Fruit fly (Drosophila melanogaster) whole organism, embryonic: ENCODE measurements around the gene CG3009.

Experiments
- Atf-2 ChIP-seq: fragments of 200-800 bp; sonication (Bioruptor generic); optimal IDR thresholded peaks from 2 replicates; lab custom pipeline; 2016; ENCODE audit warnings: missing biosample characterization, missing genetic modification characterization
- Atf6 ChIP-seq: fragments of 200-800 bp; sonication (Bioruptor generic); IDR thresholded peaks from 2 replicates; pipeline ENCODE4 v1.3.6; 2022; ENCODE audit warnings: missing biosample characterization, missing genetic modification characterization
- CG11560 ChIP-seq: fragments of 200-800 bp; sonication (Bioruptor generic); IDR thresholded peaks from 3 replicates; pipeline ENCODE4 v1.3.6; 2022; ENCODE audit warnings: missing biosample characterization, missing genetic modification characterization
- CG13894 ChIP-seq: fragments of 200-800 bp; sonication (Bioruptor generic); optimal IDR thresholded peaks from 3 replicates; lab custom pipeline; 2018; ENCODE audit warnings: missing biosample characterization, mild to moderate bottlenecking, missing genetic modification characterization, moderate library complexity
- CG1602 ChIP-seq: fragments of 200-800 bp; sonication (Bioruptor generic); optimal IDR thresholded peaks from 3 replicates; lab custom pipeline; 2016; ENCODE audit warnings: missing biosample characterization, missing genetic modification characterization
- CG2116 ChIP-seq: fragments of 200-800 bp; sonication (Bioruptor generic); optimal IDR thresholded peaks from 3 replicates; lab custom pipeline; 2018; ENCODE audit warnings: missing biosample characterization, mild to moderate bottlenecking, missing genetic modification characterization
- CG33213 ChIP-seq: fragments of 200-800 bp; sonication (Bioruptor generic); optimal IDR thresholded peaks from 3 replicates; lab custom pipeline; 2016; ENCODE audit warnings: missing biosample characterization, missing genetic modification characterization
- CG3838 ChIP-seq: fragments of 200-800 bp; sonication (Bioruptor generic); optimal IDR thresholded peaks from 3 replicates; lab custom pipeline; 2016; ENCODE audit warnings: missing biosample characterization, missing genetic modification characterization
- CG3995 ChIP-seq: fragments of 200-800 bp; sonication (Bioruptor generic); optimal IDR thresholded peaks from 3 replicates; lab custom pipeline; 2016; ENCODE audit warnings: missing biosample characterization, missing genetic modification characterization
- CG4854 ChIP-seq: fragments of 200-800 bp; sonication (Bioruptor generic); optimal IDR thresholded peaks from 2 replicates; lab custom pipeline; 2016; ENCODE audit warnings: missing biosample characterization, missing genetic modification characterization, inconsistent platforms
- CG5245 ChIP-seq: fragments of 200-800 bp; sonication (Bioruptor generic); optimal IDR thresholded peaks from 3 replicates; lab custom pipeline; 2016; ENCODE audit warnings: missing biosample characterization, missing genetic modification characterization
- CG6683 ChIP-seq: fragments of 200-800 bp; sonication (Bioruptor generic); optimal IDR thresholded peaks from 2 replicates; lab custom pipeline; 2017; ENCODE audit warnings: missing biosample characterization, mild to moderate bottlenecking, missing genetic modification characterization, missing genetic modification reagents
- Dp ChIP-seq: fragments of 200-800 bp; sonication (Bioruptor generic); optimal IDR thresholded peaks from 2 replicates; lab custom pipeline; 2018; ENCODE audit warnings: missing biosample characterization, mild to moderate bottlenecking, missing genetic modification characterization, moderate library complexity
- E2f2 ChIP-seq: fragments of 200-800 bp; sonication (Bioruptor generic); IDR thresholded peaks from 2 replicates; pipeline ENCODE4 v1.3.6; 2022; ENCODE audit warnings: missing biosample characterization, missing genetic modification characterization
- ERR ChIP-seq: fragments of 200-800 bp; sonication (Bioruptor generic); optimal IDR thresholded peaks from 2 replicates; lab custom pipeline; 2016; ENCODE audit warnings: missing biosample characterization, missing genetic modification characterization
- Elba2 ChIP-seq: fragments of 200-800 bp; sonication (Bioruptor generic); optimal IDR thresholded peaks from 3 replicates; lab custom pipeline; 2016; ENCODE audit warnings: missing biosample characterization, missing genetic modification characterization
- Med ChIP-seq: fragments of 200-800 bp; sonication (Bioruptor generic); peaks from one replicate; lab custom pipeline; 2016; ENCODE audit warnings: missing biosample characterization, missing genetic modification characterization, mild to moderate bottlenecking, inconsistent platforms, moderate library complexity
- NC2β ChIP-seq: fragments of 200-800 bp; sonication (Bioruptor generic); optimal IDR thresholded peaks from 2 replicates; lab custom pipeline; 2016; ENCODE audit warnings: missing biosample characterization, missing genetic modification characterization
- Nf-YC ChIP-seq: fragments of 200-800 bp; optimal IDR thresholded peaks from 3 replicates; lab custom pipeline; 2019; ENCODE audit warnings: missing biosample characterization, mild to moderate bottlenecking, missing genetic modification characterization, moderate library complexity
- Pdp1 ChIP-seq, 2 experiments: fragments of 200-800 bp; sonication (Bioruptor generic); optimal IDR thresholded peaks; 3 replicates each; lab custom pipeline; 2016; ENCODE audit warnings: missing biosample characterization in 2 of 2, missing genetic modification characterization in 2 of 2, mild to moderate bottlenecking in 1 of 2, moderate library complexity in 1 of 2
- Sox100B ChIP-seq: fragments of 200-800 bp; sonication (Bioruptor generic); optimal IDR thresholded peaks from 3 replicates; lab custom pipeline; 2018; ENCODE audit warnings: missing biosample characterization, mild to moderate bottlenecking, missing genetic modification characterization
- Trl ChIP-seq, 3 experiments: fragments of >200 bp in 2 of 3; fragments of 200-800 bp in 1 of 3; sonication (Bioruptor generic) in 1 of 3; optimal IDR thresholded peaks; 2 replicates in 1 of 3; 3 replicates in 2 of 3; lab custom pipeline; 2016 to 2017; ENCODE audit warnings: missing biosample characterization in 1 of 3, missing genetic modification characterization in 1 of 3
- Vsx1 ChIP-seq: fragments of 200-800 bp; sonication (Bioruptor generic); optimal IDR thresholded peaks from 2 replicates; lab custom pipeline; 2017; ENCODE audit warnings: missing biosample characterization, mild to moderate bottlenecking, missing genetic modification characterization, missing genetic modification reagents
- ab ChIP-seq: fragments of 200-800 bp; sonication (Bioruptor generic); optimal IDR thresholded peaks from 2 replicates; lab custom pipeline; 2016; ENCODE audit warnings: missing biosample characterization, missing genetic modification characterization
- ac ChIP-seq: fragments of 200-800 bp; sonication (Bioruptor generic); optimal IDR thresholded peaks from 3 replicates; lab custom pipeline; 2017; ENCODE audit warnings: missing biosample characterization, mild to moderate bottlenecking, missing genetic modification characterization
- ase ChIP-seq: fragments of 200-800 bp; sonication (Bioruptor generic); IDR thresholded peaks from 3 replicates; pipeline ENCODE4 v1.3.6; 2022; ENCODE audit warnings: missing biosample characterization, missing genetic modification characterization
- cg ChIP-seq: fragments of 200-800 bp; sonication (Bioruptor generic); optimal IDR thresholded peaks from 3 replicates; lab custom pipeline; 2019; ENCODE audit warnings: missing biosample characterization, mild to moderate bottlenecking, missing genetic modification characterization, moderate library complexity
- crol ChIP-seq: fragments of 200-800 bp; sonication (Bioruptor generic); IDR thresholded peaks from 2 replicates; pipeline ENCODE4 v1.3.6; 2022; ENCODE audit warnings: missing biosample characterization, missing genetic modification characterization
- cwo ChIP-seq: fragments of 200-800 bp; sonication (Bioruptor generic); optimal IDR thresholded peaks from 3 replicates; lab custom pipeline; 2017; ENCODE audit warnings: missing biosample characterization, missing genetic modification characterization, mild to moderate bottlenecking, moderate library complexity, missing genetic modification reagents
- dmrt99B ChIP-seq: fragments of 200-800 bp; sonication (Bioruptor generic); optimal IDR thresholded peaks from 2 replicates; lab custom pipeline; 2018; ENCODE audit warnings: missing biosample characterization, mild to moderate bottlenecking, missing genetic modification characterization, moderate library complexity
- emc ChIP-seq: fragments of 200-800 bp; sonication (Bioruptor generic); optimal IDR thresholded peaks from 2 replicates; lab custom pipeline; 2016; ENCODE audit warnings: missing biosample characterization, missing genetic modification characterization
- eve ChIP-seq, 2 experiments: fragments of >200 bp; optimal IDR thresholded peaks; 2 replicates each; lab custom pipeline; 2017; ENCODE audit warnings: missing biosample characterization in 2 of 2, missing genetic modification characterization in 2 of 2
- exex ChIP-seq: fragments of 200-800 bp; sonication (Bioruptor generic); optimal IDR thresholded peaks from 4 replicates; lab custom pipeline; 2018; ENCODE audit warnings: missing biosample characterization, mild to moderate bottlenecking, missing genetic modification characterization, moderate library complexity
- fru ChIP-seq: fragments of >200 bp; optimal IDR thresholded peaks from 2 replicates; lab custom pipeline; 2017
- gem ChIP-seq: fragments of 200-800 bp; sonication (Bioruptor generic); optimal IDR thresholded peaks from 2 replicates; lab custom pipeline; 2019; ENCODE audit warnings: missing biosample characterization, mild to moderate bottlenecking, missing genetic modification characterization, moderate library complexity
- grn ChIP-seq: fragments of 200-800 bp; sonication (Bioruptor generic); optimal IDR thresholded peaks from 3 replicates; lab custom pipeline; 2017; ENCODE audit warnings: missing biosample characterization, missing genetic modification characterization
- insv ChIP-seq, 2 experiments: fragments of 200-800 bp; sonication (Bioruptor generic); optimal IDR thresholded peaks; 3 replicates each; lab custom pipeline; 2016 to 2018; ENCODE audit warnings: missing biosample characterization in 2 of 2, missing genetic modification characterization in 2 of 2
- kay ChIP-seq: fragments of 200-800 bp; sonication (Bioruptor generic); optimal IDR thresholded peaks from 2 replicates; lab custom pipeline; 2016; ENCODE audit warnings: missing biosample characterization, missing genetic modification characterization
- ken ChIP-seq: fragments of 200-800 bp; sonication (Bioruptor generic); IDR thresholded peaks from 3 replicates; pipeline ENCODE4 v1.3.6; 2022; ENCODE audit warnings: missing biosample characterization, missing genetic modification characterization
- maf-S ChIP-seq: fragments of 200-800 bp; sonication (Bioruptor generic); optimal IDR thresholded peaks from 2 replicates; lab custom pipeline; 2016; ENCODE audit warnings: missing biosample characterization, missing genetic modification characterization
- mirr ChIP-seq: fragments of 200-800 bp; sonication (Bioruptor generic); optimal IDR thresholded peaks from 3 replicates; lab custom pipeline; 2018; ENCODE audit warnings: missing biosample characterization, mild to moderate bottlenecking, missing genetic modification characterization
- nom ChIP-seq: fragments of 200-800 bp; sonication (Bioruptor generic); optimal IDR thresholded peaks from 2 replicates; lab custom pipeline; 2017; ENCODE audit warnings: missing biosample characterization, missing genetic modification characterization, mild to moderate bottlenecking, moderate library complexity, missing genetic modification reagents
- psq ChIP-seq: fragments of 200-800 bp; sonication (Bioruptor generic); optimal IDR thresholded peaks from 2 replicates; lab custom pipeline; 2017; ENCODE audit warnings: missing biosample characterization, missing genetic modification characterization
- seq ChIP-seq: fragments of 200-800 bp; sonication (Bioruptor generic); IDR thresholded peaks from 2 replicates; pipeline ENCODE4 v1.3.6; 2022; ENCODE audit warnings: missing biosample characterization, missing genetic modification characterization
- tna ChIP-seq: fragments of 200-800 bp; sonication (Bioruptor generic); IDR thresholded peaks from 2 replicates; pipeline ENCODE4 v1.3.6; 2022; ENCODE audit warnings: missing biosample characterization, missing genetic modification characterization; ENCODE audit not compliant: partially characterized antibody
- tup ChIP-seq: fragments of 200-800 bp; sonication (Bioruptor generic); optimal IDR thresholded peaks from 2 replicates; lab custom pipeline; 2016; ENCODE audit warnings: missing biosample characterization, mild to moderate bottlenecking, missing genetic modification characterization, moderate library complexity
- wdn ChIP-seq: fragments of 200-800 bp; sonication (Bioruptor generic); IDR thresholded peaks from 2 replicates; pipeline ENCODE4 v1.3.6; 2022; ENCODE audit warnings: missing biosample characterization, missing genetic modification characterization
- zen ChIP-seq: fragments of 200-800 bp; sonication (Bioruptor generic); optimal IDR thresholded peaks from 3 replicates; lab custom pipeline; 2018; ENCODE audit warnings: missing biosample characterization, mild to moderate bottlenecking, missing genetic modification characterization, moderate library complexity

The CG3009 gene

DNA sequence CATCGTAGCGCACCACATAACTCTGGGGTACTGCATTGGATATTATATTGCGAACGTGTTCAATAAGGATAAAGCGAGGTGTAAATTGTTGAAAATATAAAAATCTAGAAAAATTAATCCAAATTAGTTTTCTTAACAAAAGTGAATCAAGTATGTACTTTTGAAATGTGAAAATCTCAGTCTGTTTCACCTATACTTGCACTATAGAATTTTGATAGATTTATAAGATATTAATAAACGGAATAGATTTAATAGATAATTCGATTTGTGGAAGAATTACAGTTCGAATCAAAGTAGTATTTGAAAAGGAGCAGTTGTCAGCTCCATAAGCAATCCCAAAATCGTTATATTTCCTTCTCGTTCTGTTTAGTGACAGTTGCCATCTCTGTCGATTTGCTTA, 38.5 kb upstream of the CG3009 start, which contains the start of gene CG7024:
TSS of gene CG7024 (plus strand) at position 301 of the 400 bp plus-strand sequence.
- TF ChIP-seq tna (GFP tag; lab: Robert Waterston, UW): no peak

DNA sequence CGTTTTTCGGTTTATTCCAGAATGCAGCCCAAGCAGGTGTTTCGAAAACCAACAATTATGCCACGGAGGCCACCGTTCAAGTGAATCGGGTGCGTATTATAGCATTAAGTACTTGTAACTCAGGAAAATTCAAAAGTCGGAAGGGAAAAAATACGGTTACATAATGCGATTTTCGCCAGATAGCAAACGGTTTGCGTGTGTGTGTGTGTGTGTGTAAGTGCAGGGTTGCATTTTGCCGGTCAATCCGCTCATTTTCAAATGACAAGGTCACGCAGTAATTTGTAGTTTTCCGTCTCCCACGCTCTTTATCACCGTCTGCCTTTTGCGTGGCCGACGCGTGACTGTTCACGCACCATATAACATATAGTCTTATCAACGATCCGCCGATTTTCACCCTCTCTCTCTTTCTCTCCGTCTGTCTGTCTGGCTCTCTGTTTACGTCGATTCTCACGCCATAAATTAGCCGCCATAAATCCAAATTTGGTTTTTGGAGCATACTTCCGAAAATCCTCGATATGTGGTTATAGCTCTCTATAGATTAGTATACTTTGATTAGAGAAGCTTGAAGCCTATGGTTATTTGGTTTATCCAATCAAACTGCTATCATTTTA, 36.4 kb upstream of the CG3009 start:
- TF ChIP-seq emc (no peak), psq (GFP tag; lab: Kevin White, UChicago) (peak; percentile 76), Med (GFP tag; lab: Kevin White, UChicago) (peak; percentile 66), crol (peak; percentile 31; the same call in 1 of the 2 replicates), kay (GFP tag; lab: Kevin White, UChicago) (no peak), fru (lab: Kevin White, UChicago) (no peak), Sox100B (no peak), Pdp1 (GFP tag; optimal IDR thresholded peaks at IDR 0.05; lab: Kevin White, UChicago) (peak in 1 of 2 experiments; percentile 95), CG1602 (no peak), CG11560 (tag; lab: Robert Waterston, UW) (no peak), Atf-2 (GFP tag; lab: Kevin White, UChicago) (no peak), Atf6 (no peak), CG6683 (GFP tag; lab: Kevin White, UChicago) (no peak), exex (tag; lab: Kevin White, UChicago) (peak; percentile 39), CG2116 (GFP tag; lab: Kevin White, UChicago) (peak; percentile 95), nom (GFP tag; lab: Kevin White, UChicago) (no peak), insv (GFP tag; optimal IDR thresholded peaks at IDR 0.05; lab: Kevin White, UChicago) (no peak), CG3838 (no peak), wdn (GFP tag; lab: Robert Waterston, UW) (no peak), tup (GFP tag; lab: Kevin White, UChicago) (no peak), CG5245 (GFP tag; lab: Kevin White, UChicago) (no peak), ERR (GFP tag; lab: Kevin White, UChicago) (no peak), CG13894 (tag; lab: Kevin White, UChicago) (peak; percentile 10), CG33213 (GFP tag; lab: Kevin White, UChicago) (no peak), gem (tag; lab: Kevin White, UChicago) (no peak), ac (GFP tag; lab: Kevin White, UChicago) (no peak), cg (GFP tag; lab: Kevin White, UChicago) (peak; percentile 55), E2f2 (GFP tag; lab: Robert Waterston, UW) (peak; percentile 44), tna (GFP tag; lab: Robert Waterston, UW) (0 out of 2 replicates have a peak, but pooled peaks have one; percentile 11), ab (no peak), NC2β (GFP tag; lab: Kevin White, UChicago) (no peak), cwo (GFP tag; lab: Kevin White, UChicago) (peak; percentile 77), ken (GFP tag; lab: Robert Waterston, UW) (no peak), grn (peak; percentile 47), Nf-YC (tag; lab: Kevin White, UChicago) (no peak), Trl (optimal IDR thresholded peaks at IDR 0.05; lab: Kevin White, UChicago) (peak; percentile 31 to 57), Trl (GFP tag; optimal IDR thresholded peaks at IDR 0.05; lab: Kevin White, UChicago) (no peak), eve (GFP tag; optimal IDR thresholded peaks at IDR 0.05; lab: Kevin White, UChicago) (no peak), zen (tag; lab: Kevin White, UChicago) (no peak), CG4854 (GFP tag; lab: Kevin White, UChicago) (no peak), maf-S (no peak), Vsx1 (GFP tag; lab: Kevin White, UChicago) (peak; percentile 45), dmrt99B (no peak), Elba2 (GFP tag; lab: Kevin White, UChicago) (no peak), Dp (GFP tag; lab: Kevin White, UChicago) (peak; percentile 25), mirr (peak; percentile 1), ase (GFP tag; lab: Robert Waterston, UW) (no peak), CG3995 (GFP tag; lab: Kevin White, UChicago) (peak; percentile 66), seq (GFP tag; lab: Robert Waterston, UW) (0 out of 2 replicates have a peak, but pooled peaks have one; percentile 20)
